Fruit fly (Drosophila melanogaster) whole organism, embryonic: Measurements from ENCODE around the gene CG6602.
A peak's percentile ranks its signal among the peaks of the same experiment; 100 is the strongest.

Experiments
- Abd-B ChIP-seq: fragments of 200-800 bp; sonication (Bioruptor generic); optimal IDR thresholded peaks from 2 replicates; lab custom pipeline; 2018; ENCODE audit warnings: missing biosample characterization, mild to moderate bottlenecking, missing genetic modification characterization, moderate library complexity
- Antp ChIP-seq: fragments of 200-800 bp; sonication (Bioruptor generic); optimal IDR thresholded peaks from 3 replicates; lab custom pipeline; 2016; ENCODE audit warnings: missing biosample characterization, missing genetic modification characterization
- Asciz ChIP-seq: fragments of 200-800 bp; sonication (Bioruptor generic); optimal IDR thresholded peaks from 2 replicates; lab custom pipeline; 2017; ENCODE audit warnings: missing biosample characterization, mild to moderate bottlenecking, missing genetic modification characterization, missing genetic modification reagents
- Blimp-1 ChIP-seq: fragments of 200-800 bp; sonication (Bioruptor generic); optimal IDR thresholded peaks from 3 replicates; lab custom pipeline; 2018; ENCODE audit warnings: missing biosample characterization, missing genetic modification characterization, mild to moderate bottlenecking, moderate library complexity, missing genetic modification reagents
- CG12104 ChIP-seq: fragments of 200-800 bp; sonication (Bioruptor generic); optimal IDR thresholded peaks from 3 replicates; lab custom pipeline; 2016; ENCODE audit warnings: missing biosample characterization, missing genetic modification characterization
- CG13296 ChIP-seq: fragments of 200-800 bp; sonication (Bioruptor generic); optimal IDR thresholded peaks from 3 replicates; lab custom pipeline; 2018; ENCODE audit warnings: missing biosample characterization, mild to moderate bottlenecking, missing genetic modification characterization
- CG14050 ChIP-seq: fragments of 200-800 bp; sonication (Bioruptor generic); IDR thresholded peaks from 3 replicates; pipeline ENCODE4 v1.3.6; 2022; ENCODE audit warnings: missing biosample characterization, missing genetic modification characterization
- CG14710 ChIP-seq: fragments of 200-800 bp; sonication (Bioruptor generic); optimal IDR thresholded peaks from 3 replicates; lab custom pipeline; 2019; ENCODE audit warnings: missing biosample characterization, mild to moderate bottlenecking, missing genetic modification characterization, moderate library complexity
- CG14860 ChIP-seq: fragments of 200-800 bp; sonication (Bioruptor generic); IDR thresholded peaks from 3 replicates; pipeline ENCODE4 v1.3.6; 2022; ENCODE audit warnings: missing biosample characterization, missing genetic modification characterization; ENCODE audit not compliant: partially characterized antibody
- CG15011 ChIP-seq: fragments of 200-800 bp; sonication (Bioruptor generic); optimal IDR thresholded peaks from 3 replicates; lab custom pipeline; 2018; ENCODE audit warnings: missing biosample characterization, mild to moderate bottlenecking, missing genetic modification characterization
- CG15601 ChIP-seq: fragments of 200-800 bp; sonication (Bioruptor generic); optimal IDR thresholded peaks from 3 replicates; lab custom pipeline; 2019; ENCODE audit warnings: missing biosample characterization, mild to moderate bottlenecking, missing genetic modification characterization, moderate library complexity
- CG2712 ChIP-seq: fragments of 200-800 bp; optimal IDR thresholded peaks from 3 replicates; lab custom pipeline; 2019; ENCODE audit warnings: missing biosample characterization, mild to moderate bottlenecking, missing genetic modification characterization, moderate library complexity
- CG30020 ChIP-seq: fragments of 200-800 bp; optimal IDR thresholded peaks from 2 replicates; lab custom pipeline; 2019; ENCODE audit warnings: missing biosample characterization, mild to moderate bottlenecking, missing genetic modification characterization, moderate library complexity
- CG30403 ChIP-seq: fragments of 200-800 bp; sonication (Bioruptor generic); optimal IDR thresholded peaks from 3 replicates; lab custom pipeline; 2016; ENCODE audit warnings: missing biosample characterization, missing genetic modification characterization
- CG3847 ChIP-seq: fragments of 200-800 bp; sonication (Bioruptor generic); IDR thresholded peaks from 2 replicates; pipeline ENCODE4 v1.3.6; 2022; ENCODE audit warnings: missing biosample characterization, missing genetic modification characterization
- CG42726 ChIP-seq: fragments of 200-800 bp; sonication (Bioruptor generic); IDR thresholded peaks from 2 replicates; pipeline ENCODE4 v1.3.6; 2022; ENCODE audit warnings: missing biosample characterization, missing genetic modification characterization; ENCODE audit not compliant: partially characterized antibody
- CG6791 ChIP-seq: fragments of 200-800 bp; sonication (Bioruptor generic); IDR thresholded peaks from 3 replicates; pipeline ENCODE4 v1.3.6; 2022; ENCODE audit warnings: missing biosample characterization, missing genetic modification characterization; ENCODE audit not compliant: partially characterized antibody
- CG7745 ChIP-seq: fragments of 200-800 bp; sonication (Bioruptor generic); optimal IDR thresholded peaks from 2 replicates; lab custom pipeline; 2018; ENCODE audit warnings: missing biosample characterization, mild to moderate bottlenecking, missing genetic modification characterization, moderate library complexity
- CG9609 ChIP-seq: fragments of 200-800 bp; sonication (Bioruptor generic); optimal IDR thresholded peaks from 3 replicates; lab custom pipeline; 2016; ENCODE audit warnings: missing biosample characterization, missing genetic modification characterization
- CHES-1-like ChIP-seq: fragments of 200-800 bp; sonication (Bioruptor generic); optimal IDR thresholded peaks from 2 replicates; lab custom pipeline; 2016; ENCODE audit warnings: missing biosample characterization, missing genetic modification characterization
- D ChIP-seq, 2 experiments: fragments of 200-800 bp in 1 of 2; fragments of >200 bp in 1 of 2; sonication (Bioruptor generic) in 1 of 2; optimal IDR thresholded peaks; 2 replicates in 1 of 2; 3 replicates in 1 of 2; lab custom pipeline; 2017; ENCODE audit warnings: mild to moderate bottlenecking in 1 of 2, missing biosample characterization in 1 of 2, missing genetic modification characterization in 1 of 2, missing genetic modification reagents in 1 of 2
- Dip3 ChIP-seq: fragments of 200-800 bp; sonication (Bioruptor generic); optimal IDR thresholded peaks from 3 replicates; lab custom pipeline; 2016; ENCODE audit warnings: missing biosample characterization, missing genetic modification characterization
- Dref ChIP-seq: fragments of 200-800 bp; sonication (Bioruptor generic); IDR thresholded peaks from 2 replicates; pipeline ENCODE4 v1.3.6; 2022; ENCODE audit warnings: missing biosample characterization, missing genetic modification characterization
- HLH54F ChIP-seq: fragments of 200-800 bp; sonication (Bioruptor generic); optimal IDR thresholded peaks from 3 replicates; lab custom pipeline; 2016; ENCODE audit warnings: missing biosample characterization, missing genetic modification characterization
- Hr3 ChIP-seq: fragments of 200-800 bp; sonication (Bioruptor generic); optimal IDR thresholded peaks from 3 replicates; lab custom pipeline; 2016; ENCODE audit warnings: missing biosample characterization, missing genetic modification characterization
- Lhr ChIP-seq: fragments of 200-800 bp; sonication (Bioruptor generic); optimal IDR thresholded peaks from 3 replicates; lab custom pipeline; 2017; ENCODE audit warnings: mild to moderate bottlenecking, missing biosample characterization, missing genetic modification reagents, missing genetic modification characterization
- Opbp ChIP-seq: fragments of 200-800 bp; sonication (Bioruptor generic); IDR thresholded peaks from 3 replicates; pipeline ENCODE4 v1.3.6; 2022; ENCODE audit warnings: missing biosample characterization, missing genetic modification characterization; ENCODE audit not compliant: partially characterized antibody
- Pdp1 ChIP-seq, 2 experiments: fragments of 200-800 bp; sonication (Bioruptor generic); optimal IDR thresholded peaks; 3 replicates each; lab custom pipeline; 2016; ENCODE audit warnings: missing biosample characterization in 2 of 2, missing genetic modification characterization in 2 of 2, mild to moderate bottlenecking in 1 of 2, moderate library complexity in 1 of 2
- Rfx ChIP-seq: fragments of 200-800 bp; sonication (Bioruptor generic); IDR thresholded peaks from 2 replicates; pipeline ENCODE4 v1.3.6; 2022; ENCODE audit warnings: missing biosample characterization, missing genetic modification characterization
- TFAM ChIP-seq: fragments of 200-800 bp; sonication (Bioruptor generic); optimal IDR thresholded peaks from 2 replicates; lab custom pipeline; 2017; ENCODE audit warnings: missing biosample characterization, missing genetic modification characterization, inconsistent platforms
- Xbp1 ChIP-seq: fragments of 200-800 bp; sonication (Bioruptor generic); optimal IDR thresholded peaks from 3 replicates; lab custom pipeline; 2016; ENCODE audit warnings: missing biosample characterization, mild to moderate bottlenecking, missing genetic modification characterization
- amos ChIP-seq: fragments of 200-800 bp; sonication (Bioruptor generic); IDR thresholded peaks from 2 replicates; pipeline ENCODE4 v1.3.6; 2022; ENCODE audit warnings: missing biosample characterization, missing genetic modification characterization; ENCODE audit not compliant: partially characterized antibody
- ato ChIP-seq: fragments of 200-800 bp; sonication (Bioruptor generic); IDR thresholded peaks from 2 replicates; pipeline ENCODE4 v1.3.6; 2022; ENCODE audit warnings: missing biosample characterization, missing genetic modification characterization; ENCODE audit not compliant: partially characterized antibody
- cad ChIP-seq: fragments of >200 bp; optimal IDR thresholded peaks from 2 replicates; lab custom pipeline; 2017; ENCODE audit warnings: missing biosample characterization, missing genetic modification characterization
- caup ChIP-seq: fragments of 200-800 bp; sonication (Bioruptor generic); optimal IDR thresholded peaks from 3 replicates; lab custom pipeline; 2017; ENCODE audit warnings: missing biosample characterization, mild to moderate bottlenecking, missing genetic modification characterization, moderate library complexity; ENCODE audit not compliant: severe bottlenecking
- ewg ChIP-seq: fragments of 200-800 bp; sonication (Bioruptor generic); optimal IDR thresholded peaks from 3 replicates; lab custom pipeline; 2017; ENCODE audit warnings: mild to moderate bottlenecking, missing biosample characterization, missing genetic modification reagents, missing genetic modification characterization
- her ChIP-seq: fragments of 200-800 bp; sonication (Bioruptor generic); optimal IDR thresholded peaks from 2 replicates; lab custom pipeline; 2016; ENCODE audit warnings: missing biosample characterization, missing genetic modification characterization
- inv ChIP-seq: fragments of 200-800 bp; sonication (Bioruptor generic); IDR thresholded peaks from 2 replicates; pipeline ENCODE4 v1.3.6; 2022; ENCODE audit warnings: missing biosample characterization, missing genetic modification characterization; ENCODE audit not compliant: partially characterized antibody
- mam ChIP-seq: fragments of 200-800 bp; sonication (Bioruptor generic); optimal IDR thresholded peaks from 3 replicates; lab custom pipeline; 2016; ENCODE audit warnings: missing biosample characterization, missing genetic modification characterization
- nerfin-2 ChIP-seq: fragments of 200-800 bp; sonication (Bioruptor generic); IDR thresholded peaks from 2 replicates; pipeline ENCODE4 v1.3.6; 2022; ENCODE audit warnings: missing biosample characterization, missing genetic modification characterization; ENCODE audit not compliant: partially characterized antibody
- otp ChIP-seq: fragments of 200-800 bp; sonication (Bioruptor generic); IDR thresholded peaks from 3 replicates; pipeline ENCODE4, ENCODE4 v1.3.6; 2022; ENCODE audit warnings: missing biosample characterization, missing genetic modification characterization
- pho ChIP-seq: fragments of 200-800 bp; sonication (Bioruptor generic); optimal IDR thresholded peaks from 2 replicates; lab custom pipeline; 2016; ENCODE audit warnings: missing biosample characterization, missing genetic modification characterization
- phol ChIP-seq: fragments of 200-800 bp; sonication (Bioruptor generic); optimal IDR thresholded peaks from 3 replicates; lab custom pipeline; 2018; ENCODE audit warnings: missing biosample characterization, mild to moderate bottlenecking, missing genetic modification characterization, moderate library complexity
- prd ChIP-seq, 3 experiments: fragments of >200 bp in 2 of 3; fragments of 200-800 bp in 1 of 3; sonication (Bioruptor generic) in 1 of 3; optimal IDR thresholded peaks in 2 of 3; IDR thresholded peaks in 1 of 3; 2 replicates in 2 of 3; 3 replicates in 1 of 3; pipeline versions ENCODE4 v1.3.6 to Lab custom; 2017 to 2022; ENCODE audit warnings: missing biosample characterization in 1 of 3, missing genetic modification characterization in 1 of 3
- row ChIP-seq: fragments of 200-800 bp; sonication (Bioruptor generic); IDR thresholded peaks from 3 replicates; pipeline ENCODE4 v1.3.6; 2022; ENCODE audit warnings: missing biosample characterization, missing genetic modification characterization
- toy ChIP-seq: fragments of 200-800 bp; sonication (Bioruptor generic); IDR thresholded peaks from 2 replicates; pipeline ENCODE4 v1.3.6; 2022; ENCODE audit warnings: missing biosample characterization, missing genetic modification characterization
- unc-4 ChIP-seq: fragments of 200-800 bp; sonication (Bioruptor generic); IDR thresholded peaks from 2 replicates; pipeline ENCODE4 v1.3.6; 2022; ENCODE audit warnings: missing biosample characterization, missing genetic modification characterization; ENCODE audit not compliant: partially characterized antibody
- zen2 ChIP-seq: fragments of 200-800 bp; sonication (Bioruptor generic); IDR thresholded peaks from 3 replicates; pipeline ENCODE4 v1.3.6; 2022; ENCODE audit warnings: missing biosample characterization, missing genetic modification characterization; ENCODE audit not compliant: partially characterized antibody

CG6602 gene

DNA sequence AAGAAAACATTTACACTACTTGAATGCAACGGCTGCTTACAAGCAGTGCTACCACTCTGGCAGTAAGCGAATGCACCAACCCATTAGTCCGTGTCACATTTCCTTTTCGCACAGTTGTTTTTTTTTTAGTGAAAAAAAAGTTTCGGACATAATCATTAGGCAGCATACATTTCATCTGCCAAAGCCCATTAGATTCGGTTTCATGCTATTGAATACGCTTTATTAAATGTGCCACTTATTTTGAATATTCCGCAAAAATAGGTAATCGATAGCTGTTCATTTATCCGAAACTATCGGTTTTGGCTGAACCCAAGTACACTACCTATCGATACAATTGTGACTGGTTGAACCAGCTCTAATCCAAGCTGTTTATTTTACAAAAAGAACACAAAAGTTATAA is 17.1 kb upstream of the CG6602 start, which contains the start of gene tant (continued):
- TF ChIP-seq prd (optimal IDR thresholded peaks at IDR 0.05; lab: Kevin White, UChicago) = no peak
- no peak for TF ChIP-seq prd (GFP tag; IDR thresholded peaks at IDR 0.05; lab: Robert Waterston, UW)
- TF ChIP-seq CG14860 (GFP tag; lab: Robert Waterston, UW) = peak; percentile 86
- TF ChIP-seq unc-4 (GFP tag; lab: Robert Waterston, UW) = peak; percentile 86
- peak; percentile 70; the same call in 1 of the 3 replicates for TF ChIP-seq zen2 (GFP tag; lab: Robert Waterston, UW)
- peak; percentile 74 for TF ChIP-seq Lhr (GFP tag; lab: Kevin White, UChicago)
- no peak for TF ChIP-seq D (optimal IDR thresholded peaks at IDR 0.05; lab: Kevin White, UChicago)
- TF ChIP-seq D (GFP tag; optimal IDR thresholded peaks at IDR 0.05; lab: Kevin White, UChicago) = no peak
- TF ChIP-seq CHES-1-like (GFP tag; lab: Kevin White, UChicago) = peak; percentile 53
- TF ChIP-seq Blimp-1 (GFP tag; lab: Kevin White, UChicago) = no peak
- peak; percentile 7 for TF ChIP-seq Hr3 (GFP tag; lab: Kevin White, UChicago)
- peak; percentile 22 for TF ChIP-seq CG2712 (tag; lab: Kevin White, UChicago)
- TF ChIP-seq Abd-B (GFP tag; lab: Kevin White, UChicago) = peak; percentile 43
- TF ChIP-seq CG7745 (tag; lab: Kevin White, UChicago) = no peak
- TF ChIP-seq phol (tag; lab: Kevin White, UChicago) = peak; percentile 44
- peak; percentile 90 for TF ChIP-seq Opbp
- no peak for TF ChIP-seq CG12104 (GFP tag; lab: Kevin White, UChicago)
- peak; percentile 13 for TF ChIP-seq mam (GFP tag; lab: Kevin White, UChicago)
- no peak for TF ChIP-seq Asciz (GFP tag; lab: Kevin White, UChicago)
- no peak for TF ChIP-seq TFAM
- TF ChIP-seq Rfx (GFP tag; lab: Robert Waterston, UW) = peak; percentile 40; the same call in 1 of the 2 replicates
- TF ChIP-seq row (GFP tag; lab: Robert Waterston, UW) = peak; percentile 26; the same call in 1 of the 3 replicates
- no peak for TF ChIP-seq HLH54F (GFP tag; lab: Kevin White, UChicago)
- peak; percentile 17 for TF ChIP-seq CG15601 (tag; lab: Kevin White, UChicago)
- peak in 1 of 2 experiments; percentile 8 for TF ChIP-seq Pdp1 (GFP tag; optimal IDR thresholded peaks at IDR 0.05; lab: Kevin White, UChicago)
- TF ChIP-seq Antp (GFP tag; lab: Kevin White, UChicago) = peak; percentile 2
- no peak for TF ChIP-seq caup (GFP tag; lab: Kevin White, UChicago)
- TF ChIP-seq pho (GFP tag; lab: Kevin White, UChicago) = no peak
- TF ChIP-seq CG42726 = peak; percentile 74; the same call in 1 of the 2 replicates
- TF ChIP-seq Dip3 (GFP tag; lab: Kevin White, UChicago) = no peak
- TF ChIP-seq ewg = peak; percentile 7
- TF ChIP-seq CG30020 (tag; lab: Kevin White, UChicago) = peak; percentile 15
- no peak for TF ChIP-seq otp (GFP tag; lab: Robert Waterston, UW)
- TF ChIP-seq ato (GFP tag; lab: Robert Waterston, UW) = peak; percentile 86
- peak; percentile 6 for TF ChIP-seq CG30403 (GFP tag; lab: Kevin White, UChicago)
- no peak for TF ChIP-seq CG13296 (GFP tag; lab: Kevin White, UChicago)
- peak; percentile 23 for TF ChIP-seq CG9609 (GFP tag; lab: Kevin White, UChicago)
- peak; percentile 92 for TF ChIP-seq inv (GFP tag; lab: Robert Waterston, UW)
- peak; percentile 92 for TF ChIP-seq amos (GFP tag; lab: Robert Waterston, UW)
- TF ChIP-seq her (GFP tag; lab: Kevin White, UChicago) = no peak
- no peak for TF ChIP-seq CG15011 (GFP tag; lab: Kevin White, UChicago)
- TF ChIP-seq toy (GFP tag; lab: Robert Waterston, UW) = no peak
- no peak for TF ChIP-seq CG3847 (GFP tag; lab: Robert Waterston, UW)
- no peak for TF ChIP-seq cad (GFP tag; lab: Kevin White, UChicago)
- peak; percentile 90 for TF ChIP-seq CG6791 (GFP tag; lab: Robert Waterston, UW)
- no peak for TF ChIP-seq CG14050 (GFP tag; lab: Robert Waterston, UW)
- peak; percentile 11 for TF ChIP-seq Xbp1 (GFP tag; lab: Kevin White, UChicago)
- peak; percentile 99 for TF ChIP-seq CG14710
- peak; percentile 84 for TF ChIP-seq Dref
- peak; percentile 82 for TF ChIP-seq nerfin-2 (GFP tag; lab: Robert Waterston, UW)
